Fruit fly (Drosophila melanogaster): ENCODE measurements around the gene Ltn1.

DNA sequence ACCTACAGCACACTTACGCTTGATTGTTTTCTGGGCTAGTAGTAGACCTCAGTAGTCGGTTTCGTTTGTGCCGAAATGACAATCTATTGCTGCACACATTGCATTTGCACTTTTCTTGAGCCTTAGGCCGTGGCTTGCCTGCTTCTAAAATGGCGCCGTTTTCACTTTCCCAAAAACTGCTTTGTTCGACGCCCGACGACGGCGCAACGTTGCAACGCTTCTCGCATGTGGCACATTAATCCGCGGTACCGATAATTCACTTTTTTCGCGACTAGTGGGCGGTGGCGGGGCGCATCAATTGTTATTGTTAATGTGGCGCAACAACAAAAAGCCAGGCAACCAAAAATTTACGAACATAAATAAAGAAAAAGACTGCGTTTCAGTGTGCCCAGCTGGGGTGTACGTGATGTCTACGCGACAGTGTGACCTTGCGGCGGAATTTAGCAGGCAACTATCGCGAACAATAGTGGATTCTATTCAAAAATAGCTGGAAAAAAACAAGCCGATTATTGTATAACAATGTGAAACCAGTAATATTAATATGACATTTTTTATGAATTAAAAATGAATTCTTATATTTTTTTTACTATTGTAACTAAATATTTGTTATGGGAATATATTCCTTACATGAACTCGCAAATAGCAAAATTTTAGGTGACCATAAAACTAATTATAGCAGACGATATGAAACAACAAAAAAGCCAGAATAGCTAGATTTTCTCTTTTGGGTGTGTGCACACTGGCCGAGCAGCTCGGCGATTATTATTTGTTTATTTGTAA is 46.5 kb upstream of the Ltn1 start, which contains the start of the genes ash1 and Taf6:
- TF ChIP-seq h (optimal IDR thresholded peaks at IDR 0.05), result no peak
- TF ChIP-seq Sin3A (optimal IDR thresholded peaks at IDR 0.05), result no peak
- no peak for TF ChIP-seq Myc (optimal IDR thresholded peaks at IDR 0.05)
- no peak for TF ChIP-seq psq (optimal IDR thresholded peaks at IDR 0.05)
- no peak for TF ChIP-seq ttk (optimal IDR thresholded peaks at IDR 0.05)
